Worm (Caenorhabditis elegans): Measurements from ENCODE around the gene mel-32.

- no peak for TF ChIP-seq mdl-1 (tag; optimal IDR thresholded peaks at IDR 0.05)
- no peak for TF ChIP-seq unc-39 (tag; optimal IDR thresholded peaks at IDR 0.05)
- no peak for TF ChIP-seq nhr-10 (tag; optimal IDR thresholded peaks at IDR 0.05)
- no peak for TF ChIP-seq ztf-4 (tag; optimal IDR thresholded peaks at IDR 0.05)
- no peak for TF ChIP-seq lsy-2 (tag; optimal IDR thresholded peaks at IDR 0.05)
- no peak for TF ChIP-seq nhr-6 (tag; optimal IDR thresholded peaks at IDR 0.05)
- TF ChIP-seq ceh-82 (tag; optimal IDR thresholded peaks at IDR 0.05): no peak
- TF ChIP-seq nhr-77 (tag; optimal IDR thresholded peaks at IDR 0.05): no peak
- no peak for TF ChIP-seq ama-1 (optimal IDR thresholded peaks at IDR 0.05)
- TF ChIP-seq R02D3.7 (tag; optimal IDR thresholded peaks at IDR 0.05): no peak
- no peak for TF ChIP-seq skn-1 (tag; optimal IDR thresholded peaks at IDR 0.05)
- TF ChIP-seq nhr-23 (tag; optimal IDR thresholded peaks at IDR 0.05): no peak
- no peak for TF ChIP-seq gmeb-1 (tag; optimal IDR thresholded peaks at IDR 0.05)
- no peak for TF ChIP-seq unc-62 (GFP tag; optimal IDR thresholded peaks at IDR 0.05)
These were observed 36.6 kb upstream of the mel-32 start for ce11 chrIII:6479439-6479838.

All from whole organism, L2 larva.